Fruit fly (Drosophila melanogaster) whole organism, embryonic: ENCODE results near the gene CG31821.

Source experiments
- Bgb ChIP-seq: fragments of 200-800 bp; sonication (Bioruptor generic); IDR thresholded peaks from 2 replicates; pipeline ENCODE4 v1.3.6; 2022; ENCODE audit warnings: missing biosample characterization, missing genetic modification characterization; ENCODE audit not compliant: partially characterized antibody
- CG10147 ChIP-seq: fragments of 200-800 bp; sonication (Bioruptor generic); optimal IDR thresholded peaks from 2 replicates; lab custom pipeline; 2019; ENCODE audit warnings: missing biosample characterization, mild to moderate bottlenecking, missing genetic modification characterization, moderate library complexity
- CG13894 ChIP-seq: fragments of 200-800 bp; sonication (Bioruptor generic); optimal IDR thresholded peaks from 3 replicates; lab custom pipeline; 2018; ENCODE audit warnings: missing biosample characterization, mild to moderate bottlenecking, missing genetic modification characterization, moderate library complexity
- CG1529 ChIP-seq: fragments of 200-800 bp; sonication (Bioruptor generic); optimal IDR thresholded peaks from 3 replicates; lab custom pipeline; 2018; ENCODE audit warnings: missing biosample characterization, missing genetic modification characterization
- CG17328 ChIP-seq: fragments of 200-800 bp; sonication (Bioruptor generic); IDR thresholded peaks from 2 replicates; pipeline ENCODE4 v1.3.6; 2022; ENCODE audit warnings: missing biosample characterization, missing genetic modification characterization
- CG2199 ChIP-seq: fragments of 200-800 bp; sonication (Bioruptor generic); IDR thresholded peaks from 3 replicates; pipeline ENCODE4 v1.3.6; 2022; ENCODE audit warnings: missing biosample characterization, missing genetic modification characterization
- CG32532 ChIP-seq: fragments of 200-800 bp; sonication (Bioruptor generic); IDR thresholded peaks from 2 replicates; pipeline ENCODE4 v1.3.6; 2022; ENCODE audit warnings: missing biosample characterization, missing genetic modification characterization
- CG42726 ChIP-seq: fragments of 200-800 bp; sonication (Bioruptor generic); IDR thresholded peaks from 2 replicates; pipeline ENCODE4 v1.3.6; 2022; ENCODE audit warnings: missing biosample characterization, missing genetic modification characterization; ENCODE audit not compliant: partially characterized antibody
- CG5180 ChIP-seq: fragments of 200-800 bp; sonication (Bioruptor generic); optimal IDR thresholded peaks from 3 replicates; lab custom pipeline; 2017; ENCODE audit warnings: missing biosample characterization, missing genetic modification characterization, mild to moderate bottlenecking, moderate library complexity, missing genetic modification reagents
- CG6272 ChIP-seq: fragments of 200-800 bp; sonication (Bioruptor generic); IDR thresholded peaks from 2 replicates; pipeline ENCODE4 v1.3.6; 2022; ENCODE audit warnings: missing biosample characterization, missing genetic modification characterization
- CG7839 ChIP-seq: fragments of 200-800 bp; sonication (Bioruptor generic); optimal IDR thresholded peaks from 3 replicates; lab custom pipeline; 2018; ENCODE audit warnings: missing biosample characterization, mild to moderate bottlenecking, missing genetic modification characterization, moderate library complexity
- CG8089 ChIP-seq: fragments of 200-800 bp; sonication (Bioruptor generic); optimal IDR thresholded peaks from 3 replicates; lab custom pipeline; 2016; ENCODE audit warnings: missing biosample characterization, missing genetic modification characterization
- CG9876 ChIP-seq: fragments of 200-800 bp; sonication (Bioruptor generic); optimal IDR thresholded peaks from 2 replicates; lab custom pipeline; 2016; ENCODE audit warnings: missing biosample characterization, missing genetic modification characterization
- CTCF ChIP-seq: fragments of 200-800 bp; sonication (Bioruptor generic); optimal IDR thresholded peaks from 2 replicates; lab custom pipeline; 2017; ENCODE audit warnings: missing biosample characterization, mild to moderate bottlenecking, missing genetic modification characterization, moderate library complexity
- CrebB ChIP-seq: fragments of 200-800 bp; sonication (Bioruptor generic); optimal IDR thresholded peaks from 3 replicates; lab custom pipeline; 2018; ENCODE audit warnings: missing biosample characterization, mild to moderate bottlenecking, missing genetic modification characterization
- D19B ChIP-seq: fragments of 200-800 bp; sonication (Bioruptor generic); optimal IDR thresholded peaks from 2 replicates; lab custom pipeline; 2017; ENCODE audit warnings: missing biosample characterization, mild to moderate bottlenecking, missing genetic modification characterization
- Deaf1 ChIP-seq: fragments of 200-800 bp; optimal IDR thresholded peaks from 3 replicates; lab custom pipeline; 2019; ENCODE audit warnings: missing biosample characterization, mild to moderate bottlenecking, missing genetic modification characterization, moderate library complexity
- E2f1 ChIP-seq: fragments of 200-800 bp; sonication (Bioruptor generic); IDR thresholded peaks from 2 replicates; pipeline ENCODE4 v1.3.6; 2022; ENCODE audit warnings: missing biosample characterization, missing genetic modification characterization
- Ets65A ChIP-seq: fragments of 200-800 bp; sonication (Bioruptor generic); peaks from one replicate; lab custom pipeline; 2016; ENCODE audit warnings: missing biosample characterization, missing genetic modification characterization
- Gsc ChIP-seq: fragments of 200-800 bp; sonication (Bioruptor generic); IDR thresholded peaks from 2 replicates; pipeline ENCODE4 v1.3.6; 2022; ENCODE audit warnings: missing biosample characterization, missing genetic modification characterization
- HLH3B ChIP-seq: fragments of 200-800 bp; sonication (Bioruptor generic); IDR thresholded peaks from 2 replicates; pipeline ENCODE4 v1.3.6; 2022; ENCODE audit warnings: missing biosample characterization, missing genetic modification characterization
- Pdp1 ChIP-seq, 2 experiments: fragments of 200-800 bp; sonication (Bioruptor generic); optimal IDR thresholded peaks; 3 replicates each; lab custom pipeline; 2016; ENCODE audit warnings: missing biosample characterization in 2 of 2, missing genetic modification characterization in 2 of 2, mild to moderate bottlenecking in 1 of 2, moderate library complexity in 1 of 2
- Ptx1 ChIP-seq: fragments of 200-800 bp; sonication (Bioruptor generic); IDR thresholded peaks from 2 replicates; pipeline ENCODE4 v1.3.6; 2022; ENCODE audit warnings: missing biosample characterization, missing genetic modification characterization
- Sox102F ChIP-seq: fragments of 200-800 bp; sonication (Bioruptor generic); optimal IDR thresholded peaks from 2 replicates; lab custom pipeline; 2018; ENCODE audit warnings: missing biosample characterization, mild to moderate bottlenecking, missing genetic modification characterization, moderate library complexity
- Sry-β ChIP-seq: fragments of 200-800 bp; sonication (Bioruptor generic); optimal IDR thresholded peaks from 2 replicates; lab custom pipeline; 2018; ENCODE audit warnings: missing biosample characterization, mild to moderate bottlenecking, missing genetic modification characterization, moderate library complexity
- bcd ChIP-seq: fragments of 200-800 bp; sonication (Bioruptor generic); optimal IDR thresholded peaks from 2 replicates; lab custom pipeline; 2017; ENCODE audit warnings: missing biosample characterization, mild to moderate bottlenecking, missing genetic modification characterization
- bowl ChIP-seq: fragments of 200-800 bp; sonication (Bioruptor generic); IDR thresholded peaks from 2 replicates; pipeline ENCODE4 v1.3.6; 2022; ENCODE audit warnings: missing biosample characterization, missing genetic modification characterization
- fu2 ChIP-seq: fragments of 200-800 bp; sonication (Bioruptor generic); optimal IDR thresholded peaks from 2 replicates; lab custom pipeline; 2016; ENCODE audit warnings: missing biosample characterization, missing genetic modification characterization
- gcm2 ChIP-seq: fragments of 200-800 bp; sonication (Bioruptor generic); optimal IDR thresholded peaks from 2 replicates; lab custom pipeline; 2016; ENCODE audit warnings: missing biosample characterization, missing genetic modification characterization
- kni ChIP-seq: fragments of 200-800 bp; sonication (Bioruptor generic); optimal IDR thresholded peaks from 3 replicates; lab custom pipeline; 2017; ENCODE audit warnings: mild to moderate bottlenecking, missing biosample characterization, missing genetic modification reagents, missing genetic modification characterization
- luna ChIP-seq: fragments of 200-800 bp; sonication (Bioruptor generic); optimal IDR thresholded peaks from 2 replicates; lab custom pipeline; 2016; ENCODE audit warnings: missing biosample characterization, missing genetic modification characterization
- onecut ChIP-seq: fragments of 200-800 bp; sonication (Bioruptor generic); IDR thresholded peaks from 2 replicates; pipeline ENCODE4 v1.3.6; 2022; ENCODE audit warnings: missing biosample characterization, missing genetic modification characterization
- otp ChIP-seq: fragments of 200-800 bp; sonication (Bioruptor generic); IDR thresholded peaks from 3 replicates; pipeline ENCODE4, ENCODE4 v1.3.6; 2022; ENCODE audit warnings: missing biosample characterization, missing genetic modification characterization
- row ChIP-seq: fragments of 200-800 bp; sonication (Bioruptor generic); IDR thresholded peaks from 3 replicates; pipeline ENCODE4 v1.3.6; 2022; ENCODE audit warnings: missing biosample characterization, missing genetic modification characterization
- sd ChIP-seq: fragments of 200-800 bp; sonication (Bioruptor generic); optimal IDR thresholded peaks from 3 replicates; lab custom pipeline; 2018; ENCODE audit warnings: missing biosample characterization, mild to moderate bottlenecking, missing genetic modification characterization, moderate library complexity
- sens-2 ChIP-seq: fragments of 200-800 bp; sonication (Bioruptor generic); IDR thresholded peaks from 2 replicates; pipeline ENCODE4 v1.3.6; 2022; ENCODE audit warnings: missing biosample characterization, missing genetic modification characterization
- sima ChIP-seq: fragments of 200-800 bp; sonication (Bioruptor generic); optimal IDR thresholded peaks from 2 replicates; lab custom pipeline; 2016; ENCODE audit warnings: missing biosample characterization, missing genetic modification characterization
- so ChIP-seq: fragments of 200-800 bp; sonication (Bioruptor generic); IDR thresholded peaks from 3 replicates; pipeline ENCODE4 v1.3.6; 2022; ENCODE audit warnings: missing biosample characterization, missing genetic modification characterization
- tgo ChIP-seq: fragments of 200-800 bp; sonication (Bioruptor generic); IDR thresholded peaks from 3 replicates; pipeline ENCODE4 v1.3.6; 2022; ENCODE audit warnings: missing biosample characterization, missing genetic modification characterization
- tio ChIP-seq: fragments of 200-800 bp; sonication (Bioruptor generic); optimal IDR thresholded peaks from 2 replicates; lab custom pipeline; 2017; ENCODE audit warnings: missing biosample characterization, missing genetic modification characterization, inconsistent platforms
- trh ChIP-seq: fragments of 200-800 bp; sonication (Bioruptor generic); optimal IDR thresholded peaks from 2 replicates; lab custom pipeline; 2016; ENCODE audit warnings: missing biosample characterization, missing genetic modification characterization

The CG31821 gene

DNA sequence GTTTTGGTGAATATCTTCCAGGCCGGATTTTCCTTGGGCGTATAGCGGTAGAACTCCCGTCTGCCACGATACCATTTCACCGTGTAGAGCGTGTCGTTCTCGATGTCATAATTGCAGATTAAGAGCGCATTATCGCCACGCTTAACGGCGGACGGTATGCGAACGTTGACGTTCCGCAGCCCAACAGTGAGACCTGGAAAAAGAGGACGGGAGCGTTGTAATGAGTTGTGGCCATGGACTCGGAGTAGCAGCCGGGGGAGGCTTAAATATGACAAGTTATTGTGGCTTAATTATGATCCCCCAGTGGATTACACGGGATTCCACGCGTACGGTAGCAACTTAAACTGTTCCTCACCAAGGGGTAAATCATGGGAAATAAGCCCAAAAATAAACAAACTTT is 5.9 kb upstream of the CG31821 start (continued):
- TF ChIP-seq CG32532 (GFP tag; lab: Robert Waterston, UW) (0 out of 2 replicates have a peak, but pooled peaks have one; percentile 12), CG6272 (GFP tag; lab: Robert Waterston, UW) (0 out of 2 replicates have a peak, but pooled peaks have one; percentile 50), Pdp1 (GFP tag; optimal IDR thresholded peaks at IDR 0.05; lab: Kevin White, UChicago) (peak in 1 of 2 experiments; percentile 36), CG5180 (no peak)

- TF ChIP-seq CrebB (tag; lab: Kevin White, UChicago) (no peak), CG9876 (GFP tag; lab: Kevin White, UChicago) (no peak), so (GFP tag; lab: Robert Waterston, UW) (peak; percentile 52; the same call in 2 of the 3 replicates), gcm2 (GFP tag; lab: Kevin White, UChicago) (no peak), row (peak; percentile 17; the same call in 1 of the 3 replicates), E2f1 (GFP tag; lab: Robert Waterston, UW) (no peak), CG2199 (GFP tag; lab: Robert Waterston, UW) (peak; percentile 54; the same call in 1 of the 3 replicates), tgo (GFP tag; lab: Robert Waterston, UW) (0 out of 3 replicates have a peak, but pooled peaks have one; percentile 17)
Measured at dm6 chr2L:15907358-15907757, 5.1 kb upstream of the CG31821 start.

DNA sequence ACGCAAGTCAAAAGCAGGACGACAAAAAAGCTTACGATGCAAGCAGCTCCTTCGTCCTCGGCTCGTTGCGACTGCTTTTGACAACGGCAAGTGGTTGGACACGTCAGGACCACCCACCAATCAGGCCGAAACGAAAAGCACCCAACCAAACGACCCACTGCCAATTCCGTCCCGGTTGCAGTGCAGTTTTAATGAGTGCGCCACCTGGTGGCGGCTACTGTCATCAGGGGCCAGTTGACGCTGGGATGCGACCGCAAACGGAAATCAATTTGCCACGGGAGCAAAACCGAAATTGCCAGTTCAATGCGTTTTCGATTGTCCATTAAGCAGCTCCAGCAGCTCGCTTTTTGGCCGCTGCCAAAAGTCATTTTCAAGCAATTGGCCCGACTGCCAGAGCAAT is 1.5 kb upstream of the CG31821 start:
- TF ChIP-seq Gsc (GFP tag; lab: Robert Waterston, UW) (no peak), sd (no peak), CTCF (GFP tag; lab: Kevin White, UChicago) (peak; percentile 85), Ets65A (GFP tag; lab: Kevin White, UChicago) (peak; percentile 73)
- TF ChIP-seq, all 482 proteins: peak for 2

DNA sequence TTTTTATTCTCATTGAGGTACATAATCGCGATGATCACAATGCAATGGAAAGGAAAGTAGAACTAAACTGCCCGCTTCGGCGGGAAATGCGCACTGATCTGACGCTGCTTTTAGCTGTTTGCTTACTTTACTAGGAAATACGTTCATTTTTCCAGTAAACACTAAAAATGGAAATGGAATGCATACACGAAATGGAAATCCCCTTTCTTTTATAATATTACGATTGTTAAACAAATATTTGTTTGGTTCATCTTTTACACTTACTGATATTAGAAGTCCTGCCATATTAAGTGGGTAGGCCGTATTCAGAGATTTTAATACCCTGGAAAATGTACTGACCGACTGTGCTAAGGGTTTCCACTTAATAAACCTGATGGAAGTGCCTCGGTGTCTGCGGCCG is 1.8 kb downstream of the CG31821 start, which contains the start of gene CG31823:
Gene CG31823 (minus strand): TSS at position 101 of the 400 bp plus-strand sequence.
- TF ChIP-seq HLH3B, result no peak
- 0 out of 2 replicates have a peak, but pooled peaks have one; percentile 14 for TF ChIP-seq Ptx1 (GFP tag; lab: Robert Waterston, UW)
- TF ChIP-seq Sox102F (GFP tag; lab: Kevin White, UChicago), result peak; percentile 21
- peak; percentile 79 for TF ChIP-seq Ets65A (GFP tag; lab: Kevin White, UChicago)
- TF ChIP-seq, all 482 proteins: peak for 3

- TF ChIP-seq CG42726 (GFP tag; lab: Robert Waterston, UW) (no peak), CG1529 (GFP tag; lab: Kevin White, UChicago) (no peak), CG7839 (tag; lab: Kevin White, UChicago) (no peak), fu2 (no peak), D19B (no peak), trh (GFP tag; lab: Kevin White, UChicago) (no peak), tio (GFP tag; lab: Kevin White, UChicago) (no peak)
Measured at dm6 chr2L:15895154-15895553, 7.1 kb downstream of the CG31821 start, which contains the start of gene CG31735. Gene CG31735 (plus strand): TSS chr2L:15895454.

DNA sequence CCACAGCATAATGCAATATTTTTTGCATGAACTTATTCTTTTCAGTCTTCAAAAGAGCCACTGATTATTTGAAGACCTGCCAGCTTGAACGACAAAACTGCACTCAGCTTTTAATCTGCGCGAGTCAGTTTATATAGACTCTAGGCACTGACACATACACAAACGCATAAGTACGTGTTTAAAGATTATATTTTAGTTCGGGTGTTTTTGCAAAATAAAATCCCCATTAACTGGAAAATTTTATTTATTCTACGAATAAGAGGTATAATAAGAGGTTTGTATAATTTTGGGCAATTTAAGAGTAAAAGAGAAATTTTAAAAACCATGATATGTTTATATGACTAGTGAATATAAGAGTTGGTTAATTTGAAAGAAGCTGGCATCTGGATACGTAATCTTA is 8.5 kb downstream of the CG31821 start, which contains the start of gene Tep1:
Gene Tep1 (minus strand): TSS at position 101 of the 400 bp plus-strand sequence.
- TF ChIP-seq bowl, result no peak
- no peak for TF ChIP-seq sima
- no peak for TF ChIP-seq tio (GFP tag; lab: Kevin White, UChicago)
- no peak for TF ChIP-seq kni (GFP tag; lab: Kevin White, UChicago)
- no peak for TF ChIP-seq luna (GFP tag; lab: Kevin White, UChicago)
- no peak for TF ChIP-seq CG13894
- no peak for TF ChIP-seq CG17328 (GFP tag; lab: Robert Waterston, UW)
- no peak for TF ChIP-seq sens-2
- TF ChIP-seq CG8089 (GFP tag; lab: Kevin White, UChicago), result no peak
- no peak for TF ChIP-seq Deaf1 (tag; lab: Kevin White, UChicago)
- no peak for TF ChIP-seq Bgb (GFP tag; lab: Robert Waterston, UW)
- TF ChIP-seq CG10147 (GFP tag; lab: Kevin White, UChicago), result no peak
- no peak for TF ChIP-seq otp (GFP tag; lab: Robert Waterston, UW)
- TF ChIP-seq bcd, result no peak
- TF ChIP-seq onecut (GFP tag; lab: Robert Waterston, UW), result no peak
- no peak for TF ChIP-seq Sry-β
- TF ChIP-seq, all 482 proteins: peak for 0
